Worm (Caenorhabditis elegans): ENCODE results near the gene W03G11.2.

Gene W03G11.2

DNA sequence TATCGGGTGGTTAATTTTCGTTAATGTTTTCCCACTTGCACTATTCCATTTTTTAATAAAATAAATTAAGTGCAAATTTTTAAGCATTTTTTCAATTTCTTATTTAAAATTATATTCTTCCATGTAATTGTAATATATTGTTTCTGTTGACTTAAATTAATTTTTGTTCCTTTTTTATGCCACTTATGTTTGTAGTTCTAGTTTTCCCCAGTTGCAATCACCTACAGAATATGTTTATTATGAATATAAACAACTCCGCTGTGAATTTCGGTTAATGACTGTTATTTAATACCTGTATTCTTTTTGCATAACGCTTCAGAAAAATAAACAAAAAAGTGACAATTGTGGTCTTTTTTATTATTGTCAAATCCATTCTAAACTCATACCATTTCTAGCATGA lies 43.5 kb downstream of the W03G11.2 start, which contains the start of gene lgc-23:
TSS of gene lgc-23 (plus strand) at position 301 of the 400 bp plus-strand sequence.
- TF ChIP-seq sea-2 (GFP tag; IDR thresholded peaks at IDR 0.05) = no peak
- no peak for TF ChIP-seq ztf-3 (GFP tag; optimal IDR thresholded peaks at IDR 0.05)
- TF ChIP-seq somi-1 (GFP tag; optimal IDR thresholded peaks at IDR 0.05) = no peak
- TF ChIP-seq lsl-1 (GFP tag; optimal IDR thresholded peaks at IDR 0.05) = no peak
- TF ChIP-seq tlf-1 (GFP tag; optimal IDR thresholded peaks at IDR 0.05) = no peak
- no peak for TF ChIP-seq B0035.1 (tag; optimal IDR thresholded peaks at IDR 0.05)
- TF ChIP-seq rpc-1 (optimal IDR thresholded peaks at IDR 0.05) = no peak
- no peak for TF ChIP-seq rpc-1 (tag; optimal IDR thresholded peaks at IDR 0.05)
- no peak for TF ChIP-seq attf-6 (GFP tag; IDR thresholded peaks at IDR 0.05)

DNA sequence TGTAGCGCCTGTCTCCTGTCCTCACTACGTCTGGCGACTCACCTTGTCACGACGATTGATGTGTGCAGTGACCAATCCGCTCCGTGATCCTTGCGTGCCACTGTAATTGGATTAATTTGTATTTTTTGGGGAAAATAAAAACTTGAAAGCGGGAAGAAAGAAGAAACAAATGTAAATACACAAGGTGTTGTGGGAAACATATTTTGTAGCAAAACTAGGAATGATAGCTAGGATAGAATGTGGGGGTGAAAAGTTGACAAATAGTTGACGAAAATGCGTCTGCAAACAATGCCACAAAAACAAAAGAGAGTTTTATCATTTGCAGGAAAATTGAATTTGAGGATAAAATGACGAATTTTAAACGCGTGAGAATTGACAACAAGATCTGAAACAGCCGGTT lies 51.4 kb downstream of the W03G11.2 start, which contains the start of gene B0198.3:
TSS of gene B0198.3 (minus strand) at position 101 of the 400 bp plus-strand sequence.
- TF ChIP-seq him-1 (tag; optimal IDR thresholded peaks at IDR 0.05) (no peak), ets-4 (GFP tag; optimal IDR thresholded peaks at IDR 0.05) (no peak), lin-35 (GFP tag; optimal IDR thresholded peaks at IDR 0.05) (no peak), F37B4.10 (GFP tag; IDR thresholded peaks at IDR 0.05) (no peak), Y95B8A.8 (GFP tag; IDR thresholded peaks at IDR 0.05) (no peak), hsf-1 (GFP tag; IDR thresholded peaks at IDR 0.05) (no peak), B0035.1 (tag; optimal IDR thresholded peaks at IDR 0.05) (no peak), ccch-3 (GFP tag; optimal IDR thresholded peaks at IDR 0.05) (no peak), dpl-1 (GFP tag; optimal IDR thresholded peaks at IDR 0.05) (no peak), sptf-2 (GFP tag; optimal IDR thresholded peaks at IDR 0.05) (no peak), tlf-1 (GFP tag; optimal IDR thresholded peaks at IDR 0.05) (no peak), mes-4 (tag; optimal IDR thresholded peaks at IDR 0.05) (no peak), ztf-22 (GFP tag; optimal IDR thresholded peaks at IDR 0.05) (no peak), ztf-26 (tag; optimal IDR thresholded peaks at IDR 0.05) (no peak), ztf-3 (GFP tag; optimal IDR thresholded peaks at IDR 0.05) (no peak), hrde-1 (tag; optimal IDR thresholded peaks at IDR 0.05; ENCODE audit: borderline replicate concordance) (no peak), athp-1 (tag; optimal IDR thresholded peaks at IDR 0.05) (no peak), F52B5.7 (tag; optimal IDR thresholded peaks at IDR 0.05) (no peak)

Data from whole organism, young adult.